Worm (Caenorhabditis elegans) whole organism, L3 larva: Measurements from ENCODE around the gene clp-7.

ENCODE experiments used
- R02D3.7 ChIP-seq: fragments of 150-350 bp; optimal IDR thresholded peaks from 2 replicates; lab custom pipeline; 2014; ENCODE audit warnings: missing biosample characterization, missing genetic modification characterization
- lsy-12 ChIP-seq: sonication (generic microtip); optimal IDR thresholded peaks from 2 replicates; lab custom pipeline; 2016; ENCODE audit warnings: mild to moderate bottlenecking, missing genetic modification characterization, missing compliant biosample characterization
- nhr-76 ChIP-seq: fragments of 150-350 bp; sonication (generic microtip); optimal IDR thresholded peaks from 5 replicates; lab custom pipeline; 2014; ENCODE audit warnings: missing biosample characterization, missing genetic modification characterization
- sea-2 ChIP-seq: fragments of 150-350 bp; sonication (generic microtip); optimal IDR thresholded peaks from 4 replicates; lab custom pipeline; 2014; ENCODE audit warnings: missing biosample characterization, missing genetic modification reagents, missing genetic modification characterization
- unc-62 ChIP-seq: fragments of 150-350 bp; sonication (generic microtip); optimal IDR thresholded peaks from 4 replicates; lab custom pipeline; 2014; ENCODE audit warnings: missing biosample characterization, missing genetic modification reagents, missing genetic modification characterization
- ztf-4 ChIP-seq: fragments of 150-350 bp; optimal IDR thresholded peaks from 2 replicates; lab custom pipeline; 2014; ENCODE audit warnings: missing biosample characterization, missing genetic modification characterization

DNA sequence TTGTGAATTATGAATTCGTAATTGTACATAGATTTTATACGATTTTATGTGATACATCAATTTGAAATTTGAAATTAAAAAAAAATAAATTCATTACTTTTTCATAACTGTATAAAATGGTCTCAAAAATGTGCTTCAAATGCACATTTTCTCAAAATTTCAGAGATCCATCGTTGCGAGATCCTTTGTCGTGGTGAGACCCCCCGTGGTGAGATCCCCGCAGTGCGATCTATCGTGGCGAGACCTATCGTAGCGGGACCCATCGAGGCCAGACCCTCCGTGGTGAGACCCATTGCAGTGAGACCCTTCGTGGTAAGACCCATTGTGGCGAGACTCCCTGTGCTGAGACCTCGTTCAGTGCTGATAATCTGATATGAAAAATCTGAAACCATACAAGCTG lies 13.7 kb upstream of the clp-7 start:
- no peak for TF ChIP-seq sea-2 (GFP tag; lab: Kevin White, UChicago)
- TF ChIP-seq lsy-12 = no peak
- no peak for TF ChIP-seq R02D3.7 (tag; lab: Kevin White, UChicago)
- no peak for TF ChIP-seq ztf-4 (tag; lab: Kevin White, UChicago)
- no peak for TF ChIP-seq nhr-76 (tag; lab: Kevin White, UChicago)
- no peak for TF ChIP-seq unc-62 (GFP tag; lab: Kevin White, UChicago)
